Worm (Caenorhabditis elegans) whole organism, young adult: ENCODE results near the gene R13H4.6.

Source experiments
- C06A6.2 ChIP-seq: fragments of 200-800 bp; sonication (Bioruptor generic); conservative IDR thresholded peaks from 2 replicates; pipeline ENCODE4 v1.3.6; 2022; ENCODE audit warnings: missing genetic modification characterization, missing compliant biosample characterization
- F10E7.11 ChIP-seq: sonication (generic microtip); optimal IDR thresholded peaks from 2 replicates; lab custom pipeline; 2017; ENCODE audit warnings: mild to moderate bottlenecking, missing genetic modification characterization, moderate library complexity, missing compliant biosample characterization
- F33H1.4 ChIP-seq: fragments of 200-800 bp; sonication (Bioruptor generic); IDR thresholded peaks from 2 replicates; pipeline ENCODE4 v1.3.6; 2022; ENCODE audit warnings: missing genetic modification reagents, missing genetic modification characterization, missing compliant biosample characterization
- F37B4.10 ChIP-seq: fragments of 200-800 bp; sonication (Bioruptor generic); IDR thresholded peaks from 2 replicates; pipeline ENCODE4 v1.3.6; 2022; ENCODE audit warnings: missing genetic modification characterization, missing compliant biosample characterization
- K11D2.4 ChIP-seq: fragments of 200-800 bp; sonication (Bioruptor generic); IDR thresholded peaks from 2 replicates; pipeline ENCODE4 v1.3.6; 2022; ENCODE audit warnings: missing genetic modification reagents, missing genetic modification characterization, missing compliant biosample characterization
- T26A5.8 ChIP-seq: sonication (generic microtip); optimal IDR thresholded peaks from 2 replicates; lab custom pipeline; 2016; ENCODE audit warnings: missing genetic modification characterization, missing compliant biosample characterization
- Y53G8AR.9 ChIP-seq: fragments of 200-800 bp; sonication (Bioruptor generic); conservative IDR thresholded peaks from 2 replicates; pipeline ENCODE4 v1.3.6; 2022; ENCODE audit warnings: missing genetic modification reagents, missing genetic modification characterization, missing compliant biosample characterization
- Y67H2A.10 ChIP-seq: fragments of 200-800 bp; sonication (Bioruptor generic); conservative IDR thresholded peaks from 2 replicates; pipeline ENCODE4 v1.3.6; 2022; ENCODE audit warnings: missing genetic modification reagents, missing genetic modification characterization, missing compliant biosample characterization
- Y79H2A.3 ChIP-seq: fragments of 200-800 bp; sonication (Bioruptor generic); conservative IDR thresholded peaks from 2 replicates; pipeline ENCODE4 v1.3.6; 2022; ENCODE audit warnings: missing genetic modification reagents, missing genetic modification characterization, missing compliant biosample characterization
- ama-1 ChIP-seq, 3 experiments: fragments of 150-350 bp in 1 of 3; sonication (generic microtip) in 2 of 3; optimal IDR thresholded peaks; 2 replicates each; lab custom pipeline; 2014 to 2018; ENCODE audit warnings: missing biosample characterization in 2 of 3, missing genetic modification characterization in 2 of 3, missing genetic modification reagents in 2 of 3
- cebp-1 ChIP-seq, 2 experiments: fragments of 200-800 bp in 1 of 2; sonication (Bioruptor generic) in 1 of 2; sonication (generic microtip) in 1 of 2; IDR thresholded peaks in 1 of 2; optimal IDR thresholded peaks in 1 of 2; 2 replicates each; pipeline versions ENCODE4 v1.3.6 to Lab custom; 2017 to 2022; ENCODE audit warnings: missing compliant biosample characterization in 2 of 2, missing genetic modification characterization in 2 of 2, mild to moderate bottlenecking in 1 of 2, missing genetic modification reagents in 1 of 2, moderate library complexity in 1 of 2
- ceh-100 ChIP-seq: fragments of 200-800 bp; sonication (Bioruptor generic); IDR thresholded peaks from 2 replicates; pipeline ENCODE4 v1.3.6; 2022; ENCODE audit warnings: missing genetic modification reagents, missing genetic modification characterization, missing compliant biosample characterization
- chd-7 ChIP-seq: sonication (generic microtip); optimal IDR thresholded peaks from 2 replicates; lab custom pipeline; 2016; ENCODE audit warnings: mild to moderate bottlenecking, missing genetic modification characterization, moderate library complexity, missing compliant biosample characterization
- die-1 ChIP-seq: sonication (generic microtip); optimal IDR thresholded peaks from 2 replicates; lab custom pipeline; 2016; ENCODE audit warnings: missing genotype, mild to moderate bottlenecking, missing genetic modification characterization, missing compliant biosample characterization
- dpff-1 ChIP-seq: sonication (generic microtip); optimal IDR thresholded peaks from 2 replicates; lab custom pipeline; 2017; ENCODE audit warnings: mild to moderate bottlenecking, missing genetic modification characterization, missing compliant biosample characterization
- dpl-1 ChIP-seq: fragments of 150-350 bp; optimal IDR thresholded peaks from 2 replicates; lab custom pipeline; 2014; ENCODE audit warnings: missing biosample characterization, missing genetic modification reagents, missing genetic modification characterization
- egl-44 ChIP-seq: fragments of 200-800 bp; sonication (Bioruptor generic); IDR thresholded peaks from 2 replicates; pipeline ENCODE4 v1.3.6; 2022; ENCODE audit warnings: missing genetic modification reagents, missing genetic modification characterization, missing compliant biosample characterization
- ets-4 ChIP-seq: fragments of 200-800 bp; sonication (Bioruptor generic); optimal IDR thresholded peaks from 2 replicates; lab custom pipeline; 2018; ENCODE audit warnings: mild to moderate bottlenecking, missing genetic modification characterization, missing compliant biosample characterization
- hlh-12 ChIP-seq: sonication (generic microtip); optimal IDR thresholded peaks from 2 replicates; lab custom pipeline; 2016; ENCODE audit warnings: missing genetic modification characterization, missing compliant biosample characterization
- hsf-1 ChIP-seq: fragments of 200-800 bp; sonication (Bioruptor generic); IDR thresholded peaks from 2 replicates; pipeline ENCODE4 v1.3.6; 2022; ENCODE audit warnings: missing genetic modification reagents, missing genetic modification characterization, missing compliant biosample characterization
- lin-40 ChIP-seq: sonication (generic microtip); optimal IDR thresholded peaks from 2 replicates; lab custom pipeline; 2016; ENCODE audit warnings: missing genetic modification characterization, mild to moderate bottlenecking, missing compliant biosample characterization, missing genotype, missing genetic modification reagents
- lin-54 ChIP-seq: fragments of 200-800 bp; sonication (Bioruptor generic); optimal IDR thresholded peaks from 2 replicates; lab custom pipeline; 2018; ENCODE audit warnings: mild to moderate bottlenecking, missing genetic modification characterization, missing compliant biosample characterization
- lir-1 ChIP-seq: fragments of 200-800 bp; sonication (Bioruptor generic); conservative IDR thresholded peaks from 2 replicates; pipeline ENCODE4 v1.3.6; 2022; ENCODE audit warnings: missing genetic modification reagents, missing genetic modification characterization, missing compliant biosample characterization
- madf-10 ChIP-seq: sonication (generic microtip); optimal IDR thresholded peaks from 2 replicates; lab custom pipeline; 2016; ENCODE audit warnings: mild to moderate bottlenecking, missing genetic modification characterization, missing compliant biosample characterization
- mcd-1 ChIP-seq: fragments of 200-800 bp; sonication (Bioruptor generic); IDR thresholded peaks from 2 replicates; pipeline ENCODE4 v1.3.6; 2022; ENCODE audit warnings: missing genetic modification reagents, missing genetic modification characterization, missing compliant biosample characterization
- nfya-1 ChIP-seq: sonication (generic microtip); optimal IDR thresholded peaks from 2 replicates; lab custom pipeline; 2017; ENCODE audit warnings: antibody characterized with exemption, missing compliant biosample characterization, missing genetic modification characterization, borderline replicate concordance; ENCODE audit not compliant: insufficient read depth
- nhr-80 ChIP-seq: sonication (generic microtip); optimal IDR thresholded peaks from 2 replicates; lab custom pipeline; 2016; ENCODE audit warnings: missing genetic modification characterization, missing compliant biosample characterization
- sdz-38 ChIP-seq: sonication (generic microtip); optimal IDR thresholded peaks from 2 replicates; lab custom pipeline; 2016; ENCODE audit warnings: missing genotype, missing genetic modification characterization, missing compliant biosample characterization
- snpc-1.3 ChIP-seq: sonication (generic microtip); optimal IDR thresholded peaks from 2 replicates; lab custom pipeline; 2017; ENCODE audit warnings: missing genetic modification characterization, mild to moderate bottlenecking, missing compliant biosample characterization, antibody characterized with exemption, moderate library complexity, missing genotype, missing genetic modification reagents; ENCODE audit not compliant: insufficient read depth
- snpc-3.4 ChIP-seq: sonication (generic microtip); optimal IDR thresholded peaks from 2 replicates; lab custom pipeline; 2017; ENCODE audit warnings: missing genetic modification characterization, mild to moderate bottlenecking, missing compliant biosample characterization, antibody characterized with exemption, moderate library complexity, missing genotype, missing genetic modification reagents
- somi-1 ChIP-seq: fragments of 200-800 bp; sonication (Bioruptor generic); optimal IDR thresholded peaks from 2 replicates; lab custom pipeline; 2018; ENCODE audit warnings: mild to moderate bottlenecking, missing genetic modification characterization, missing compliant biosample characterization
- unc-62 ChIP-seq: fragments of 150-350 bp; optimal IDR thresholded peaks from 2 replicates; lab custom pipeline; 2014; ENCODE audit warnings: missing biosample characterization, missing genetic modification reagents, missing genetic modification characterization
- ztf-18 ChIP-seq: sonication (generic microtip); optimal IDR thresholded peaks from 2 replicates; lab custom pipeline; 2016; ENCODE audit warnings: missing genotype, mild to moderate bottlenecking, missing genetic modification characterization, missing compliant biosample characterization
- ztf-26 ChIP-seq: sonication (generic microtip); optimal IDR thresholded peaks from 2 replicates; lab custom pipeline; 2017; ENCODE audit warnings: missing genetic modification characterization, missing compliant biosample characterization
- ztf-28 ChIP-seq: fragments of 200-800 bp; sonication (Bioruptor generic); IDR thresholded peaks from 2 replicates; pipeline ENCODE4 v1.3.6; 2022; ENCODE audit warnings: missing genetic modification reagents, missing genetic modification characterization, missing compliant biosample characterization
- ztf-6 ChIP-seq: fragments of 200-800 bp; sonication (Bioruptor generic); IDR thresholded peaks from 2 replicates; pipeline ENCODE4 v1.3.6; 2022; ENCODE audit warnings: missing genetic modification reagents, missing genetic modification characterization, missing compliant biosample characterization

R13H4.6 gene

ce11 chrV:11858299-11858698, 4.6 kb upstream of the R13H4.6 start:
- TF ChIP-seq Y79H2A.3 (GFP tag; lab: Robert Waterston, UW) (no peak), ztf-18 (tag; lab: Kevin White, UChicago) (no peak), dpl-1 (GFP tag; lab: Kevin White, UChicago) (no peak), Y53G8AR.9 (GFP tag; lab: Robert Waterston, UW) (no peak), lin-54 (GFP tag; lab: Kevin White, UChicago) (no peak), F10E7.11 (no peak), sdz-38 (tag; lab: Kevin White, UChicago) (no peak)

DNA sequence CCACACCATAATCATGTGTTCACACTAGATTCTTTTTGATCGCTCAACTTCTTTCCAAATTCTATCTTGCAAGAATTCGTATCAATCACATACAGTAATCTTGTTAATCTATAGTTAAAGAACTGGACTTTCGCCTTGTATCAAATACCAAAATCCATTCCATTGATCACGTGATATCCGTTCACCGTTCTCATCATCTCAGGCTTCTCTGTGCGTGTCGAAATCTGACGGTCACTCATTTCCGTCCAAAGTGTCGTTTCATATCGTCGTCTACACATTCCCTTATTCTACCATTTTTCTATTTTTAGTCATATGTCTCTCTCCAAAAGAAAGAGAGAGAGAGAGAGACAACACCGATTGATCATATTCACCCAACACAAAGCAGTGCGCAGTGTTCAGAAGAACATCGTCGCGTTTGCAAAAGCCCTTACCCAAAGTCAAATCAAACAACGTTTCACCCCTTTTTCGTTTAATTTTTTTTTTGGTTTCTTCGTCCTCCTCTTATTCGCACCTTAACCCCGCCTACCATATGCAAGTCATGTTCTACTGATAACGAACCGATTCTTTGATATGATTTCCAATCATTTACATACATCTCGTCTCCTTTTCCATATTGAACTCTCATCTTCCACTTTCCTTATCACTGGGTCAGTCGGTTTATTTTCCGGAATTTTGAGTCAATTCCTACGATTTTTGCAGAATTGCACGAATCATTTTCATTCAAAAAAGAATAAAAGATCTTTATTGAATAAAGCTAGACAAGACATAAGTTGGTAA, 3.6 kb upstream of the R13H4.6 start:
- TF ChIP-seq ztf-6 (no peak), nhr-80 (peak; percentile 93), die-1 (tag; lab: Kevin White, UChicago) (peak; percentile 33), ztf-26 (peak; percentile 65), K11D2.4 (GFP tag; lab: Robert Waterston, UW) (peak; percentile 56; the same call in 1 of the 2 replicates), cebp-1 (GFP tag; IDR thresholded peaks at IDR 0.05; lab: Robert Waterston, UW) (no peak), cebp-1 (tag; optimal IDR thresholded peaks at IDR 0.05; lab: Kevin White, UChicago) (peak; percentile 45), ets-4 (peak; percentile 5), somi-1 (GFP tag; lab: Kevin White, UChicago) (peak; percentile 52), hsf-1 (GFP tag; lab: Robert Waterston, UW) (no peak), lin-40 (tag; lab: Kevin White, UChicago) (peak; percentile 47), chd-7 (peak; percentile 7), mcd-1 (GFP tag; lab: Robert Waterston, UW) (no peak), F10E7.11 (no peak)

DNA sequence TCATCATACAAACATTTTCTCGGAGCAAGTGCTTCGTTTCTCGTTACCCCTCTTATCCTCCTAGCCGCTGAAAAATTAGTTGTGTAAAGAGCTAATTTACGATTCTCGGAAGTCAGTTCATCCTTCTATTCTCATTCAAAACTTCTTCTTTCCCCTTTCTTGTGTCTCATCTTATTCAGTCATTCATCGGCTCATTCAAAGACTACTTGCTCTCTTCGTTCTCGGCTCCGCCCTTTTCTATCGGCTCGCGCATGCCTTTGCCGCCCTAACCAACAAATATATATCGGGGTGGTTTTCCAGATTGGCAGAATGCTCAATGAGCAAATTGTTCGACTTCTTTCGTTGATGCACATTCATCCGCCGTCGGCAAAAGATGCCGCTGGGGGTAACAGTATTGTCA, 2.5 kb upstream of the R13H4.6 start, which contains the start of gene R13H4.5:
Gene R13H4.5, plus strand, starts transcription at position 301 of the 400 bp plus-strand sequence.
- TF ChIP-seq ceh-100 (GFP tag; lab: Robert Waterston, UW) (no peak), nfya-1 (tag; lab: Kevin White, UChicago) (no peak), C06A6.2 (GFP tag; lab: Robert Waterston, UW) (no peak), ztf-28 (GFP tag; lab: Robert Waterston, UW) (no peak), snpc-1.3 (tag; lab: Kevin White, UChicago) (no peak)

DNA sequence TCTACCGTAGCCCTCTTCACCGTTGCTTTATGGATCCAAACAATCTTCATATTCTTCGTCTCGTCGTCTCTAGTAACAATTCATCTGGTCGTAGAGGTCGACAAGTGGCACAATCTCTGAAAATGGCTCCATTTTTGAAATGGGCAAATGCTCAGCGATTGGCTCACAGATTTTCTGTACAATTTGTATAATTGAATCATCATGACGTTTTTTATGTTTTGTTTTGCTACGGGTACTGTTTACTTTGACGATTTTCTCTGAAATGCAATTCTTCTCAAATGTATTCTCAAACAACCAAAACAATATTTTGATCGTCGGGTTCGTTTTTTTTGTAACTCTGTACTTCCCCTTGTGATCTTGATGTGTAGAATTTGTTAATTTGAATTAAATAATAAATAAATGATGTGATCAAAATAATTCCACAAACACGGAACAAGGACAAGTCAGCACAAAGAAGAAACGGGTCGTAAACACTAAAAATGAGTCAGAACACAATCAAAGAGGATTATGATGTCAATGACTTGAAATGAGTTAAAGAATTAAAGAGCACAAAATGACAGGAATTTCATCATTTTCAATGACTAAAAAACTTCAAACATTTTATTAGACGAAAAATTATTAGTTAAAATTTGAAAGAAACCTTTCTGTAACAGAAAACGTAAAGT, 905 bp upstream of the R13H4.6 start:
- no peak for TF ChIP-seq snpc-3.4 (tag; lab: Kevin White, UChicago)
- TF ChIP-seq Y53G8AR.9 (GFP tag; lab: Robert Waterston, UW): no peak
- no peak for TF ChIP-seq F37B4.10 (GFP tag; lab: Robert Waterston, UW)
- no peak for TF ChIP-seq madf-10 (tag; lab: Kevin White, UChicago)
- no peak for TF ChIP-seq dpff-1 (tag; lab: Kevin White, UChicago)
- TF ChIP-seq unc-62 (GFP tag; lab: Kevin White, UChicago): peak; percentile 44
- no peak for TF ChIP-seq lir-1
- peak; percentile 19 for TF ChIP-seq nhr-80
- no peak for TF ChIP-seq T26A5.8 (tag; lab: Kevin White, UChicago)
- TF ChIP-seq F33H1.4: no peak
- no peak for TF ChIP-seq hlh-12 (tag; lab: Kevin White, UChicago)
- TF ChIP-seq egl-44 (GFP tag; lab: Robert Waterston, UW): no peak
- no peak for TF ChIP-seq Y67H2A.10 (GFP tag; lab: Robert Waterston, UW)
- TF ChIP-seq ama-1 (optimal IDR thresholded peaks at IDR 0.05; lab: Kevin White, UChicago): no peak
- no peak for TF ChIP-seq ama-1 (GFP tag; optimal IDR thresholded peaks at IDR 0.05; lab: Kevin White, UChicago)
